Worm (Caenorhabditis elegans) whole organism, L1 larva: ENCODE measurements around the gene twk-6.

Experiments used
- C16A3.4 ChIP-seq: fragments of 150-350 bp; optimal IDR thresholded peaks from 2 replicates; lab custom pipeline; 2014; ENCODE audit warnings: missing biosample characterization, missing genetic modification characterization
- aha-1 ChIP-seq: fragments of 150-350 bp; optimal IDR thresholded peaks from 2 replicates; lab custom pipeline; 2014; ENCODE audit warnings: missing biosample characterization, missing genetic modification characterization
- aly-2 ChIP-seq: fragments of 150-350 bp; optimal IDR thresholded peaks from 2 replicates; lab custom pipeline; 2014; ENCODE audit warnings: missing biosample characterization, missing genetic modification characterization
- blmp-1 ChIP-seq: fragments of 150-350 bp; optimal IDR thresholded peaks from 2 replicates; lab custom pipeline; 2014; ENCODE audit warnings: missing biosample characterization, missing genetic modification characterization
- ceh-63 ChIP-seq: fragments of 200-800 bp; sonication (Bioruptor generic); optimal IDR thresholded peaks from 2 replicates; lab custom pipeline; 2018; ENCODE audit warnings: mild to moderate bottlenecking, missing genetic modification characterization, missing compliant biosample characterization
- ceh-82 ChIP-seq, 3 experiments: fragments of 150-350 bp in 1 of 3; sonication (generic microtip) in 2 of 3; optimal IDR thresholded peaks; 2 replicates each; lab custom pipeline; 2014 to 2017; ENCODE audit warnings: missing biosample characterization in 3 of 3, missing genetic modification characterization in 3 of 3
- ceh-90 ChIP-seq: sonication (generic microtip); optimal IDR thresholded peaks from 2 replicates; lab custom pipeline; 2016; ENCODE audit warnings: missing genetic modification characterization, missing compliant biosample characterization
- ces-1 ChIP-seq: fragments of 150-350 bp; optimal IDR thresholded peaks from 2 replicates; lab custom pipeline; 2014; ENCODE audit warnings: missing biosample characterization, missing genetic modification reagents, missing genetic modification characterization
- dpl-1 ChIP-seq, 3 experiments: fragments of 150-350 bp in 2 of 3; sonication (generic microtip) in 1 of 3; optimal IDR thresholded peaks; 2 replicates each; lab custom pipeline; 2014 to 2017; ENCODE audit warnings: missing biosample characterization in 3 of 3, missing genetic modification characterization in 3 of 3, missing genetic modification reagents in 3 of 3
- efl-1 ChIP-seq, 4 experiments: fragments of 150-350 bp; optimal IDR thresholded peaks in 3 of 4; peaks in 1 of 4; 1 replicate in 1 of 4; 2 replicates in 3 of 4; lab custom pipeline; 2014; ENCODE audit warnings: missing biosample characterization in 2 of 4, missing genetic modification characterization in 2 of 4, missing genetic modification reagents in 2 of 4
- efl-3 ChIP-seq: fragments of 200-800 bp; sonication (Bioruptor generic); optimal IDR thresholded peaks from 2 replicates; lab custom pipeline; 2018; ENCODE audit warnings: mild to moderate bottlenecking, missing genetic modification characterization, missing compliant biosample characterization
- elt-2 ChIP-seq: sonication (generic microtip); optimal IDR thresholded peaks from 2 replicates; lab custom pipeline; 2016; ENCODE audit warnings: missing genetic modification characterization, mild to moderate bottlenecking, inconsistent platforms, missing compliant biosample characterization, missing genetic modification reagents
- ets-5 ChIP-seq: fragments of 200-800 bp; sonication (Bioruptor generic); IDR thresholded peaks from 2 replicates; pipeline ENCODE4 v1.3.6; 2022; ENCODE audit warnings: missing genetic modification characterization, missing compliant biosample characterization
- fkh-10 ChIP-seq: sonication (generic microtip); optimal IDR thresholded peaks from 2 replicates; lab custom pipeline; 2017; ENCODE audit warnings: missing biosample characterization, missing genetic modification reagents, missing genetic modification characterization
- fkh-4 ChIP-seq: sonication (generic microtip); optimal IDR thresholded peaks from 2 replicates; lab custom pipeline; 2016; ENCODE audit warnings: missing compliant biosample characterization, missing genetic modification characterization, borderline replicate concordance
- fkh-8 ChIP-seq: sonication (generic microtip); optimal IDR thresholded peaks from 2 replicates; lab custom pipeline; 2016; ENCODE audit warnings: mild to moderate bottlenecking, missing genetic modification characterization, missing compliant biosample characterization
- hlh-4 ChIP-seq: sonication (generic microtip); optimal IDR thresholded peaks from 2 replicates; lab custom pipeline; 2016; ENCODE audit warnings: mild to moderate bottlenecking, missing genetic modification characterization, missing compliant biosample characterization
- isw-1 ChIP-seq: fragments of 200-800 bp; sonication (Bioruptor generic); IDR thresholded peaks from 2 replicates; pipeline ENCODE4 v1.3.6; 2022; ENCODE audit warnings: missing genetic modification characterization, missing compliant biosample characterization
- jun-1 ChIP-seq: fragments of 150-350 bp; optimal IDR thresholded peaks from 2 replicates; lab custom pipeline; 2014; ENCODE audit warnings: missing biosample characterization, missing genetic modification reagents, missing genetic modification characterization
- lin-14 ChIP-seq: fragments of 200-800 bp; sonication (Bioruptor generic); optimal IDR thresholded peaks from 2 replicates; lab custom pipeline; 2018; ENCODE audit warnings: mild to moderate bottlenecking, missing genetic modification characterization, moderate library complexity, missing compliant biosample characterization
- lin-15B ChIP-seq: fragments of 150-350 bp; sonication (generic microtip); optimal IDR thresholded peaks from 3 replicates; lab custom pipeline; 2014; ENCODE audit warnings: missing biosample characterization, missing genetic modification characterization
- lin-35 ChIP-seq, 2 experiments: fragments of 150-350 bp; optimal IDR thresholded peaks; 2 replicates each; lab custom pipeline; 2014; ENCODE audit warnings: missing biosample characterization in 2 of 2, missing genetic modification characterization in 2 of 2, missing genetic modification reagents in 2 of 2
- mab-9 ChIP-seq: fragments of 200-800 bp; sonication (Bioruptor generic); IDR thresholded peaks from 2 replicates; pipeline ENCODE4 v1.3.6; 2022; ENCODE audit warnings: missing genetic modification reagents, missing genetic modification characterization, missing compliant biosample characterization
- mdl-1 ChIP-seq, 2 experiments: fragments of 150-350 bp; optimal IDR thresholded peaks; 2 replicates each; lab custom pipeline; 2014 to 2017; ENCODE audit warnings: missing biosample characterization in 2 of 2, missing genetic modification characterization in 2 of 2, inconsistent platforms in 1 of 2
- mep-1 ChIP-seq: fragments of 150-350 bp; optimal IDR thresholded peaks from 2 replicates; lab custom pipeline; 2014; ENCODE audit warnings: missing biosample characterization, missing genetic modification characterization
- nhr-11 ChIP-seq: fragments of 150-350 bp; optimal IDR thresholded peaks from 2 replicates; lab custom pipeline; 2014; ENCODE audit warnings: missing biosample characterization, missing genetic modification characterization
- nhr-12 ChIP-seq: sonication (generic microtip); optimal IDR thresholded peaks from 2 replicates; lab custom pipeline; 2017; ENCODE audit warnings: missing biosample characterization, missing genetic modification characterization
- nhr-237 ChIP-seq: fragments of 150-350 bp; optimal IDR thresholded peaks from 2 replicates; lab custom pipeline; 2014; ENCODE audit warnings: missing biosample characterization, missing genetic modification characterization
- nhr-28 ChIP-seq: fragments of 150-350 bp; optimal IDR thresholded peaks from 2 replicates; lab custom pipeline; 2014; ENCODE audit warnings: missing biosample characterization, missing genetic modification characterization
- nhr-47 ChIP-seq: sonication (generic microtip); optimal IDR thresholded peaks from 2 replicates; lab custom pipeline; 2016; ENCODE audit warnings: mild to moderate bottlenecking, missing genetic modification characterization, moderate library complexity, missing compliant biosample characterization
- nhr-71 ChIP-seq: sonication (generic microtip); optimal IDR thresholded peaks from 2 replicates; lab custom pipeline; 2016; ENCODE audit warnings: mild to moderate bottlenecking, missing genetic modification characterization, moderate library complexity, missing compliant biosample characterization
- nhr-76 ChIP-seq: sonication (generic microtip); optimal IDR thresholded peaks from 2 replicates; lab custom pipeline; 2017; ENCODE audit warnings: missing biosample characterization, missing genetic modification characterization
- nhr-84 ChIP-seq: sonication (generic microtip); optimal IDR thresholded peaks from 2 replicates; lab custom pipeline; 2017; ENCODE audit warnings: missing biosample characterization, missing genetic modification characterization
- nhr-85 ChIP-seq: sonication (generic microtip); peaks from one replicate; lab custom pipeline; 2016; ENCODE audit warnings: missing genetic modification characterization, inconsistent platforms, missing compliant biosample characterization
- pag-3 ChIP-seq: sonication (generic microtip); optimal IDR thresholded peaks from 2 replicates; lab custom pipeline; 2017; ENCODE audit warnings: missing genetic modification characterization, mild to moderate bottlenecking, missing compliant biosample characterization, antibody characterized with exemption, borderline replicate concordance; ENCODE audit not compliant: insufficient read depth
- pqm-1 ChIP-seq: sonication (generic microtip); optimal IDR thresholded peaks from 3 replicates; lab custom pipeline; 2017; ENCODE audit warnings: missing biosample characterization, missing genetic modification characterization
- skn-1 ChIP-seq: fragments of 150-350 bp; optimal IDR thresholded peaks from 2 replicates; lab custom pipeline; 2014; ENCODE audit warnings: missing biosample characterization, missing genetic modification characterization
- snpc-4 ChIP-seq: fragments of 150-350 bp; optimal IDR thresholded peaks from 2 replicates; lab custom pipeline; 2014; ENCODE audit warnings: missing biosample characterization, missing genetic modification characterization
- sptf-1 ChIP-seq: fragments of 150-350 bp; optimal IDR thresholded peaks from 2 replicates; lab custom pipeline; 2014; ENCODE audit warnings: missing biosample characterization, missing genetic modification characterization
- sup-37 ChIP-seq: fragments of 200-800 bp; sonication (Bioruptor generic); optimal IDR thresholded peaks from 2 replicates; lab custom pipeline; 2018; ENCODE audit warnings: mild to moderate bottlenecking, missing genetic modification characterization, missing compliant biosample characterization
- swsn-7 ChIP-seq: sonication (generic microtip); optimal IDR thresholded peaks from 2 replicates; lab custom pipeline; 2016; ENCODE audit warnings: missing genetic modification characterization, missing compliant biosample characterization
- tlp-1 ChIP-seq: fragments of 150-350 bp; optimal IDR thresholded peaks from 2 replicates; lab custom pipeline; 2014; ENCODE audit warnings: missing biosample characterization, missing genetic modification characterization
- unc-130 ChIP-seq: fragments of 150-350 bp; optimal IDR thresholded peaks from 2 replicates; lab custom pipeline; 2017; ENCODE audit warnings: missing biosample characterization, missing genetic modification characterization, inconsistent platforms
- unc-30 ChIP-seq: sonication (generic microtip); optimal IDR thresholded peaks from 2 replicates; lab custom pipeline; 2017; ENCODE audit warnings: missing biosample characterization, missing genetic modification characterization
- unc-62 ChIP-seq: fragments of 150-350 bp; optimal IDR thresholded peaks from 2 replicates; lab custom pipeline; 2014; ENCODE audit warnings: missing biosample characterization, missing genetic modification reagents, missing genetic modification characterization
- vab-15 ChIP-seq: sonication (generic microtip); optimal IDR thresholded peaks from 2 replicates; lab custom pipeline; 2017; ENCODE audit warnings: missing genotype, mild to moderate bottlenecking, missing genetic modification characterization, missing compliant biosample characterization
- xbp-1 ChIP-seq: sonication (generic microtip); optimal IDR thresholded peaks from 2 replicates; lab custom pipeline; 2016; ENCODE audit warnings: missing genetic modification characterization, missing compliant biosample characterization
- zip-4 ChIP-seq: fragments of 200-800 bp; sonication (Bioruptor generic); optimal IDR thresholded peaks from 2 replicates; lab custom pipeline; 2018; ENCODE audit warnings: mild to moderate bottlenecking, missing genetic modification characterization, moderate library complexity, missing compliant biosample characterization
- ztf-11 ChIP-seq, 2 experiments: sonication (generic microtip); optimal IDR thresholded peaks; 2 replicates each; lab custom pipeline; 2016 to 2017; ENCODE audit warnings: missing genetic modification characterization in 2 of 2, missing biosample characterization in 1 of 2, missing compliant biosample characterization in 1 of 2
- ztf-4 ChIP-seq: fragments of 150-350 bp; optimal IDR thresholded peaks from 2 replicates; lab custom pipeline; 2014; ENCODE audit warnings: missing biosample characterization, missing genetic modification characterization

The twk-6 gene

DNA sequence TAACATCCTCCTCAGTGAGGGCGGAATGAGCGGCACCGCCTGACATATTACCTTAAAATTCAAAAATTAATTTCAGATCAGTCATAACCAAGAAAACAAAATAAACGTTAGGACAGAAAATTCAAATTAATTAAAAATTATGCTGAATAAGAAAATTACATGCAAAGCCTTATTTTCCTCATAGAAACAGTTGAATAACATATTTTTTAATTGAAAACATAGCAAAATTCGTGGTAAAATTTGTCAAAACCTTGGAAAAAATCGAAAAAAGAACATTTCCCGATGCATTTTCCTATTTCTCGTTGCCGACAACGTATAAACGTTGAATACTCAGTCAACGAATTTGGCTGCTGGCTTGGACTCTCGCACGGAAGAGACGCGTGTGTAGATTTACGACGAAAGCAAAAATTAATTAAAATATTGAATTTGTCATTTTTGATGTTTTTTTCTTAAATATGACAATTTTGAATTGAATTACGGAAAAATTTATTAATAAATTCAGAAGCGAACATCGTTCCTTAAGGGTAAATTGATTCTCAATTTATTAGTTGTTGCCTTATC is 11.4 kb downstream of the twk-6 start, which contains the start of the genes rps-0 and rbg-3 (continued):
- TF ChIP-seq swsn-7 (peak; percentile 92), skn-1 (tag; lab: Kevin White, UChicago) (peak; percentile 76)
- TF ChIP-seq, all 84 proteins: peak for 61

DNA sequence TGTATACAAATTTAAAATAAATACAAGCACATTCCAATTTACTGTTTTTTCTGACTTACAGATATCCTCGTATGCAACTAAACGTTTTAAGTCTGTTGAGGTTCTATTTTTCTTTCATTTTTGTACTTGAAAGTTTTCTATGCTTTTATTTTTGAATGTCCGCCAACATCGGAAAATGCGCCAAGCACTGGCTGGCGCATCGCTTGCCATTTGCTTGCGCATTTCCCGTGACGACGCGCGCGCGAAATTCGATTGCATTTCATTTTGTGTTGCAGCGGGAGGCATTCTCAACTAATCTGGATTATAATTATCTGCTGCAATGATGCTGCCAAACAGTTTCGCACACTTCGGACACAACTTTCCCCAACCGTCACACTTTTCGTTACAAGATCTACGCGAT is 14.3 kb downstream of the twk-6 start, which contains the start of gene fbxl-2:
Gene fbxl-2 (plus strand): TSS at position 278 of the 400 bp plus-strand sequence.
- peak; percentile 87 for TF ChIP-seq elt-2 (tag; lab: Kevin White, UChicago)
- peak; percentile 91 for TF ChIP-seq ztf-4 (tag; lab: Kevin White, UChicago)
- TF ChIP-seq nhr-84 (tag; lab: Kevin White, UChicago), result no peak
- peak; percentile 90 for TF ChIP-seq nhr-237
- TF ChIP-seq sup-37, result peak; percentile 92
- peak; percentile 83 for TF ChIP-seq snpc-4 (tag; lab: Kevin White, UChicago)
- peak; percentile 95 for TF ChIP-seq jun-1 (tag; lab: Kevin White, UChicago)
- peak; percentile 98 for TF ChIP-seq nhr-71 (tag; lab: Kevin White, UChicago)
- peak; percentile 33 for TF ChIP-seq efl-3 (GFP tag; lab: Kevin White, UChicago)
- peak; percentile 97 to 99 (median 98) for TF ChIP-seq ceh-82 (tag; optimal IDR thresholded peaks at IDR 0.05; lab: Kevin White, UChicago)
- no peak for TF ChIP-seq tlp-1 (tag; lab: Kevin White, UChicago)
- TF ChIP-seq aly-2, result peak; percentile 83
- peak; percentile 97 for TF ChIP-seq mep-1 (tag; lab: Kevin White, UChicago)
- TF ChIP-seq nhr-76 (tag; lab: Kevin White, UChicago), result peak; percentile 18
- TF ChIP-seq mab-9, result peak; percentile 93
- peak; percentile 92 to 100 for TF ChIP-seq efl-1 (optimal IDR thresholded peaks at IDR 0.05; lab: Kevin White, UChicago)
- TF ChIP-seq efl-1 (GFP tag; optimal IDR thresholded peaks at IDR 0.05 in 1 of 2; lab: Kevin White, UChicago), result peak; percentile 99 to 100
- TF ChIP-seq vab-15 (tag; lab: Kevin White, UChicago), result no peak
- no peak for TF ChIP-seq pag-3
- TF ChIP-seq blmp-1 (tag; lab: Kevin White, UChicago), result peak; percentile 86
- TF ChIP-seq ets-5 (GFP tag; lab: Robert Waterston, UW), result no peak
- peak; percentile 97 for TF ChIP-seq nhr-85
- peak; percentile 94 for TF ChIP-seq lin-14
- no peak for TF ChIP-seq ces-1 (GFP tag; lab: Kevin White, UChicago)
- peak; percentile 85 for TF ChIP-seq nhr-11 (tag; lab: Kevin White, UChicago)
- peak in 1 of 2 experiments; percentile 79 for TF ChIP-seq mdl-1 (tag; optimal IDR thresholded peaks at IDR 0.05; lab: Kevin White, UChicago)
- TF ChIP-seq lin-35 (GFP tag; optimal IDR thresholded peaks at IDR 0.05; lab: Kevin White, UChicago), result peak; percentile 99 to 100
- peak; percentile 44 for TF ChIP-seq ceh-63 (GFP tag; lab: Kevin White, UChicago)
- peak; percentile 95 for TF ChIP-seq unc-130
- TF ChIP-seq hlh-4 (tag; lab: Kevin White, UChicago), result no peak
- peak; percentile 97 for TF ChIP-seq xbp-1 (tag; lab: Kevin White, UChicago)
- TF ChIP-seq fkh-10 (GFP tag; lab: Kevin White, UChicago), result peak; percentile 80
- peak; percentile 96 for TF ChIP-seq fkh-8 (tag; lab: Kevin White, UChicago)
- TF ChIP-seq unc-30, result no peak
- peak; percentile 97 for TF ChIP-seq isw-1 (GFP tag; lab: Robert Waterston, UW)
- peak; percentile 3 for TF ChIP-seq nhr-12
- TF ChIP-seq pqm-1 (tag; lab: Kevin White, UChicago), result no peak
- peak; percentile 47 for TF ChIP-seq aha-1 (tag; lab: Kevin White, UChicago)
- peak; percentile 97 for TF ChIP-seq C16A3.4 (tag; lab: Kevin White, UChicago)
- TF ChIP-seq dpl-1 (GFP tag; optimal IDR thresholded peaks at IDR 0.05; lab: Kevin White, UChicago), result peak; percentile 99 to 100 (median 100)
- TF ChIP-seq sptf-1, result no peak
- peak; percentile 98 for TF ChIP-seq nhr-47
- no peak for TF ChIP-seq nhr-28 (tag; lab: Kevin White, UChicago)
- TF ChIP-seq zip-4 (GFP tag; lab: Kevin White, UChicago), result peak; percentile 88
- TF ChIP-seq fkh-4 (tag; lab: Kevin White, UChicago), result peak; percentile 73
- peak; percentile 56 for TF ChIP-seq unc-62 (GFP tag; lab: Kevin White, UChicago)
- TF ChIP-seq ztf-11 (tag; optimal IDR thresholded peaks at IDR 0.05; lab: Kevin White, UChicago), result peak in 1 of 2 experiments; percentile 88
- peak; percentile 98 for TF ChIP-seq lin-15B (tag; lab: Kevin White, UChicago)
- peak; percentile 41 for TF ChIP-seq ceh-90 (tag; lab: Kevin White, UChicago)
